Worm (Caenorhabditis elegans): ENCODE measurements around the gene F36F12.1.

Gene F36F12.1

ce11 chrV:2119529-2119928, 16.5 kb upstream of the F36F12.1 start, which contains the start of gene F22F7.11:
TSS of gene F22F7.11 (plus strand) at chrV:2119829.
- TF ChIP-seq hlh-30 (tag; optimal IDR thresholded peaks at IDR 0.05; ENCODE audit: insufficient read depth) (no peak), nhr-41 (GFP tag; IDR thresholded peaks at IDR 0.05) (no peak), zag-1 (tag; optimal IDR thresholded peaks at IDR 0.05) (no peak), tag-97 (GFP tag; IDR thresholded peaks at IDR 0.05) (no peak), set-16 (GFP tag; IDR thresholded peaks at IDR 0.05) (no peak), nhr-11 (tag; optimal IDR thresholded peaks at IDR 0.05) (no peak)

ce11 chrV:2118574-2118973, 15.6 kb upstream of the F36F12.1 start, which contains the start of gene bgnt-1.2:
TSS of gene bgnt-1.2 (minus strand) at chrV:2118674.
- TF ChIP-seq R02D3.7 (tag; optimal IDR thresholded peaks at IDR 0.05) (no peak), dmd-9 (GFP tag; IDR thresholded peaks at IDR 0.05) (no peak), rbr-2 (tag; optimal IDR thresholded peaks at IDR 0.05) (no peak), lin-1 (GFP tag; IDR thresholded peaks at IDR 0.05) (no peak), zfp-3 (GFP tag; conservative IDR thresholded peaks at IDR 0.05) (no peak), arid-1 (GFP tag; conservative IDR thresholded peaks at IDR 0.05) (no peak)

DNA sequence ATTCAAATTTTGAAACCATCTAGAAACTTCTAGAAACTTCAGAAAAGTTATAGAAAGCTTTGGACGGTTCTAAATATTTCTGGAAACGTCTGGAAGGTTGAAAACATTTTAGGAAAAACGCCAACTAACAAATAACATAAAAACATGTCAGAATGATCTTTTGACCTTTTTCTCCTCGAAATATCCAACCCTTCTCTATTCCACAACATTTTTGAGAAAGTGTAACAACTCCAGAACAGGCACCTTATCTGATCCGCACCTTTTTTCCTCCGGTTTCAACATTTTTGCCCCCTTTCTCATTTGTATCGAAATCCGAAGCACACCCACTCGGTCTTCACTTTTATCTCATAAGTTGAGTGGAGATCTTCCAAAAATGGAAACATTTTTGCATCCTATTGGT, 7.3 kb upstream of the F36F12.1 start, which contains the start of gene F22F7.3:
Gene F22F7.3 (plus strand): TSS at position 301 of the 400 bp plus-strand sequence.
- TF ChIP-seq aha-1 (tag) (no peak), attf-4 (tag; optimal IDR thresholded peaks at IDR 0.05) (no peak), nhr-41 (GFP tag; IDR thresholded peaks at IDR 0.05) (no peak), madf-9 (GFP tag; conservative IDR thresholded peaks at IDR 0.05) (no peak), skn-1 (tag; optimal IDR thresholded peaks at IDR 0.05) (no peak), pha-4 (GFP tag; IDR thresholded peaks at IDR 0.05) (no peak), pha-4 (tag; optimal IDR thresholded peaks at IDR 0.05) (no peak), lin-38 (GFP tag; IDR thresholded peaks at IDR 0.05) (no peak), F49E8.2 (tag; optimal IDR thresholded peaks at IDR 0.05; ENCODE audit: borderline replicate concordance) (no peak), nhr-48 (tag; optimal IDR thresholded peaks at IDR 0.05) (no peak), zag-1 (tag; optimal IDR thresholded peaks at IDR 0.05) (no peak), Y5F2A.4 (GFP tag; optimal IDR thresholded peaks at IDR 0.05) (no peak), nhr-102 (tag; optimal IDR thresholded peaks at IDR 0.05) (no peak), unc-130 (GFP tag; optimal IDR thresholded peaks at IDR 0.05) (no peak), jun-1 (tag; optimal IDR thresholded peaks at IDR 0.05) (no peak), mep-1 (tag; optimal IDR thresholded peaks at IDR 0.05) (no peak), hmg-1.1 (GFP tag; IDR thresholded peaks at IDR 0.05) (no peak)

DNA sequence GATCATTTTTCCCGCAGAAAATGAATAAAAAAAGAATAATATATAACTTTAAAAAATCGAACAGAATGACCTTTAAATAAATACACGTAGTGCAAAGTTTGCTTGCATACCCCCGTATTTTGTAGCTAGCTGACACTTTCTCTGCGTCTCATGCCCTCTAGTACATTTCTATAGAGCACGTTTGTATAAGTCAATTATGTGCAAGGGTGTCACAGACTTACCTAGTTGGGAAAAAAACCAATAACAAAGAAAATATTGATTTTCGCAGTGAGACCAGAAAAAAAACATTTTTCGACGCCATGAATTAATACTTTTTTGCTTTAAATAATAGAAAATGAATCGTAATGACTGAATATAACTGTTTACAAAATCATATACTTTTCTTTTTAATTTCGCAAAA, 6.3 kb upstream of the F36F12.1 start, which contains the start of gene ckb-4:
Gene ckb-4 (minus strand): TSS at position 140 of the 400 bp plus-strand sequence.
- TF ChIP-seq F10B5.3 (tag; optimal IDR thresholded peaks at IDR 0.05) (no peak), dpl-1 (GFP tag; optimal IDR thresholded peaks at IDR 0.05) (peak; percentile 32), daf-19 (GFP tag; conservative IDR thresholded peaks at IDR 0.05) (no peak), lin-13 (GFP tag; optimal IDR thresholded peaks at IDR 0.05) (peak; percentile 26), nhr-77 (tag; optimal IDR thresholded peaks at IDR 0.05) (peak; percentile 10), pha-4 (GFP tag; IDR thresholded peaks at IDR 0.05) (no peak), pha-4 (tag; optimal IDR thresholded peaks at IDR 0.05) (peak; percentile 44), nhr-111 (GFP tag; optimal IDR thresholded peaks at IDR 0.05) (no peak), aha-1 (tag) (peak; percentile 66), pqm-1 (tag; optimal IDR thresholded peaks at IDR 0.05) (peak; percentile 4), rbr-2 (tag; optimal IDR thresholded peaks at IDR 0.05) (no peak), hif-1 (tag; optimal IDR thresholded peaks at IDR 0.05) (peak in 1 of 2 experiments; percentile 2), nhr-28 (tag; optimal IDR thresholded peaks at IDR 0.05) (peak; percentile 95), nhr-6 (tag; optimal IDR thresholded peaks at IDR 0.05) (peak; percentile 39), nhr-11 (tag; optimal IDR thresholded peaks at IDR 0.05) (peak; percentile 15)

Measured in whole organism, L4 larva.